Fruit fly (Drosophila melanogaster) whole organism, wandering third instar larva: ENCODE data around the gene Nrt.

Experiments used
- Abd-B ChIP-seq: fragments of >200 bp; optimal IDR thresholded peaks from 2 replicates; lab custom pipeline; 2017; ENCODE audit warnings: missing biosample characterization, missing genetic modification characterization
- CG32264 ChIP-seq: fragments of 200-800 bp; sonication (Bioruptor generic); optimal IDR thresholded peaks from 2 replicates; lab custom pipeline; 2016; ENCODE audit warnings: missing biosample characterization, missing genetic modification characterization
- CG9705 ChIP-seq: fragments of 200-800 bp; sonication (Bioruptor generic); optimal IDR thresholded peaks from 2 replicates; lab custom pipeline; 2018; ENCODE audit warnings: missing biosample characterization, mild to moderate bottlenecking, missing genetic modification characterization
- CrebA ChIP-seq: fragments of 200-800 bp; sonication (Bioruptor generic); optimal IDR thresholded peaks from 2 replicates; lab custom pipeline; 2016; ENCODE audit warnings: missing biosample characterization, mild to moderate bottlenecking, missing genetic modification characterization, borderline replicate concordance
- Dfd ChIP-seq: fragments of >200 bp; optimal IDR thresholded peaks from 2 replicates; lab custom pipeline; 2017; ENCODE audit warnings: missing biosample characterization, missing genetic modification characterization
- Dif ChIP-seq: fragments of 200-275, 200-300 bp; sonication (Bioruptor generic); optimal IDR thresholded peaks from 2 replicates; lab custom pipeline; 2018; ENCODE audit warnings: missing biosample characterization, missing genetic modification characterization; ENCODE audit not compliant: partially characterized antibody
- GATAd ChIP-seq: sonication (Bioruptor generic); optimal IDR thresholded peaks from 2 replicates; lab custom pipeline; 2016; ENCODE audit warnings: missing biosample characterization, missing genetic modification characterization
- HLH106 ChIP-seq: fragments of 200-800 bp; optimal IDR thresholded peaks from 3 replicates; lab custom pipeline; 2019; ENCODE audit warnings: missing biosample characterization, mild to moderate bottlenecking, missing genetic modification characterization, moderate library complexity
- Hnf4 ChIP-seq: fragments of 200-800 bp; sonication (Bioruptor generic); optimal IDR thresholded peaks from 2 replicates; lab custom pipeline; 2016; ENCODE audit warnings: missing biosample characterization, mild to moderate bottlenecking, missing genetic modification characterization
- Hr78 ChIP-seq: fragments of >200 bp; optimal IDR thresholded peaks from 2 replicates; lab custom pipeline; 2017; ENCODE audit warnings: missing biosample characterization, missing genetic modification characterization
- Hr83 ChIP-seq: fragments of 200-300 bp; sonication (Bioruptor generic); optimal IDR thresholded peaks from 2 replicates; lab custom pipeline; 2016; ENCODE audit warnings: missing biosample characterization, mild to moderate bottlenecking, missing genetic modification characterization, moderate library complexity; ENCODE audit not compliant: poor library complexity, severe bottlenecking
- Jra ChIP-seq: sonication (Bioruptor generic); optimal IDR thresholded peaks from 2 replicates; lab custom pipeline; 2016; ENCODE audit warnings: missing biosample characterization, missing genetic modification characterization
- Mio ChIP-seq: sonication (Bioruptor generic); optimal IDR thresholded peaks from 2 replicates; lab custom pipeline; 2016; ENCODE audit warnings: missing biosample characterization, missing genetic modification characterization
- Myc ChIP-seq: fragments of >200 bp; optimal IDR thresholded peaks from 2 replicates; lab custom pipeline; 2017
- N ChIP-seq: fragments of >200 bp; optimal IDR thresholded peaks from 2 replicates; lab custom pipeline; 2018; ENCODE audit warnings: missing biosample characterization, missing external identifiers, missing genetic modification characterization
- OdsH ChIP-seq: fragments of 200-800 bp; sonication (Bioruptor generic); optimal IDR thresholded peaks from 2 replicates; lab custom pipeline; 2016; ENCODE audit warnings: missing biosample characterization, mild to moderate bottlenecking, missing genetic modification characterization
- Rel ChIP-seq, 2 experiments: fragments of 200-800 bp; sonication (Bioruptor generic) in 1 of 2; optimal IDR thresholded peaks; 2 replicates in 1 of 2; 3 replicates in 1 of 2; lab custom pipeline; 2016 to 2019; ENCODE audit warnings: mild to moderate bottlenecking in 2 of 2, missing biosample characterization in 2 of 2, missing genetic modification characterization in 2 of 2, moderate library complexity in 1 of 2
- Sp1 ChIP-seq: fragments of 200-800 bp; sonication (Bioruptor generic); optimal IDR thresholded peaks from 3 replicates; lab custom pipeline; 2019; ENCODE audit warnings: missing biosample characterization, mild to moderate bottlenecking, missing genetic modification characterization, moderate library complexity
- Vsx2 ChIP-seq: fragments of 200-300, 225-300 bp; sonication (Bioruptor generic); optimal IDR thresholded peaks from 2 replicates; lab custom pipeline; 2018; ENCODE audit warnings: missing biosample characterization, missing genetic modification characterization; ENCODE audit not compliant: partially characterized antibody
- br ChIP-seq: fragments of 200-800 bp; sonication (Bioruptor generic); optimal IDR thresholded peaks from 2 replicates; lab custom pipeline; 2016; ENCODE audit warnings: missing biosample characterization, missing genetic modification characterization
- brk ChIP-seq: fragments of 200-800 bp; sonication (Bioruptor generic); optimal IDR thresholded peaks from 2 replicates; lab custom pipeline; 2016; ENCODE audit warnings: missing biosample characterization, mild to moderate bottlenecking, missing genetic modification characterization
- dl ChIP-seq, 2 experiments: fragments of 175-275, 200-275 bp in 1 of 2; fragments of 200-275 bp in 1 of 2; sonication (Bioruptor generic); optimal IDR thresholded peaks; lab custom pipeline; 2018; ENCODE audit warnings: mild to moderate bottlenecking in 2 of 2, missing biosample characterization in 2 of 2, missing genetic modification characterization in 2 of 2, moderate library complexity in 2 of 2; ENCODE audit not compliant: partially characterized antibody in 2 of 2, insufficient read depth in 1 of 2
- dmrt93B ChIP-seq: fragments of 200-800 bp; sonication (Bioruptor generic); optimal IDR thresholded peaks from 2 replicates; lab custom pipeline; 2018; ENCODE audit warnings: missing biosample characterization, mild to moderate bottlenecking, missing genetic modification characterization
- dsf ChIP-seq: sonication (Bioruptor generic); optimal IDR thresholded peaks from 2 replicates; lab custom pipeline; 2016; ENCODE audit warnings: missing biosample characterization, missing genetic modification characterization, borderline replicate concordance
- ey ChIP-seq: fragments of 200-800 bp; sonication (Bioruptor generic); optimal IDR thresholded peaks from 2 replicates; lab custom pipeline; 2016; ENCODE audit warnings: missing biosample characterization, missing genetic modification characterization
- foxo ChIP-seq, 2 experiments: fragments of 200-800 bp; sonication (Bioruptor generic); optimal IDR thresholded peaks; 2 replicates in 1 of 2; 3 replicates in 1 of 2; lab custom pipeline; 2016 to 2017; ENCODE audit warnings: missing biosample characterization in 2 of 2, missing genetic modification characterization in 2 of 2
- fru ChIP-seq: fragments of 200-800 bp; sonication (Bioruptor generic); optimal IDR thresholded peaks from 3 replicates; lab custom pipeline; 2016; ENCODE audit warnings: missing biosample characterization, mild to moderate bottlenecking, missing genetic modification characterization
- h ChIP-seq: fragments of 200-800 bp; sonication (Bioruptor generic); optimal IDR thresholded peaks from 3 replicates; lab custom pipeline; 2016; ENCODE audit warnings: missing biosample characterization, mild to moderate bottlenecking, missing genetic modification characterization
- jim ChIP-seq: fragments of 175-275, 200-325 bp; sonication (Bioruptor generic); optimal IDR thresholded peaks from 2 replicates; lab custom pipeline; 2016; ENCODE audit warnings: missing biosample characterization, mild to moderate bottlenecking, missing genetic modification characterization
- lola ChIP-seq: fragments of >200 bp; optimal IDR thresholded peaks from 2 replicates; lab custom pipeline; 2017; ENCODE audit warnings: missing biosample characterization, missing genetic modification characterization
- pan ChIP-seq: fragments of >200 bp; optimal IDR thresholded peaks from 2 replicates; lab custom pipeline; 2017
- psq ChIP-seq: fragments of 200-800 bp; sonication (Bioruptor generic); optimal IDR thresholded peaks from 3 replicates; lab custom pipeline; 2017; ENCODE audit warnings: missing biosample characterization, mild to moderate bottlenecking, missing genetic modification characterization, moderate library complexity
- rgr ChIP-seq: fragments of 200-800 bp; sonication (Bioruptor generic); optimal IDR thresholded peaks from 3 replicates; lab custom pipeline; 2016; ENCODE audit warnings: missing biosample characterization, mild to moderate bottlenecking, missing genetic modification characterization
- sage ChIP-seq: fragments of 200-800 bp; sonication (Bioruptor generic); optimal IDR thresholded peaks from 2 replicates; lab custom pipeline; 2016; ENCODE audit warnings: missing biosample characterization, mild to moderate bottlenecking, missing genetic modification characterization
- sv ChIP-seq: fragments of 200-800 bp; sonication (Bioruptor generic); optimal IDR thresholded peaks from 3 replicates; lab custom pipeline; 2016; ENCODE audit warnings: missing biosample characterization, missing genetic modification characterization
- tai ChIP-seq: sonication (Bioruptor generic); optimal IDR thresholded peaks from 2 replicates; lab custom pipeline; 2016; ENCODE audit warnings: missing biosample characterization, missing genetic modification characterization
- usp ChIP-seq: fragments of >200 bp; optimal IDR thresholded peaks from 2 replicates; lab custom pipeline; 2017; ENCODE audit warnings: missing biosample characterization, missing genetic modification characterization
- woc ChIP-seq: sonication (Bioruptor generic); optimal IDR thresholded peaks from 2 replicates; lab custom pipeline; 2016; ENCODE audit warnings: missing biosample characterization, mild to moderate bottlenecking, missing genetic modification characterization

Gene Nrt

DNA sequence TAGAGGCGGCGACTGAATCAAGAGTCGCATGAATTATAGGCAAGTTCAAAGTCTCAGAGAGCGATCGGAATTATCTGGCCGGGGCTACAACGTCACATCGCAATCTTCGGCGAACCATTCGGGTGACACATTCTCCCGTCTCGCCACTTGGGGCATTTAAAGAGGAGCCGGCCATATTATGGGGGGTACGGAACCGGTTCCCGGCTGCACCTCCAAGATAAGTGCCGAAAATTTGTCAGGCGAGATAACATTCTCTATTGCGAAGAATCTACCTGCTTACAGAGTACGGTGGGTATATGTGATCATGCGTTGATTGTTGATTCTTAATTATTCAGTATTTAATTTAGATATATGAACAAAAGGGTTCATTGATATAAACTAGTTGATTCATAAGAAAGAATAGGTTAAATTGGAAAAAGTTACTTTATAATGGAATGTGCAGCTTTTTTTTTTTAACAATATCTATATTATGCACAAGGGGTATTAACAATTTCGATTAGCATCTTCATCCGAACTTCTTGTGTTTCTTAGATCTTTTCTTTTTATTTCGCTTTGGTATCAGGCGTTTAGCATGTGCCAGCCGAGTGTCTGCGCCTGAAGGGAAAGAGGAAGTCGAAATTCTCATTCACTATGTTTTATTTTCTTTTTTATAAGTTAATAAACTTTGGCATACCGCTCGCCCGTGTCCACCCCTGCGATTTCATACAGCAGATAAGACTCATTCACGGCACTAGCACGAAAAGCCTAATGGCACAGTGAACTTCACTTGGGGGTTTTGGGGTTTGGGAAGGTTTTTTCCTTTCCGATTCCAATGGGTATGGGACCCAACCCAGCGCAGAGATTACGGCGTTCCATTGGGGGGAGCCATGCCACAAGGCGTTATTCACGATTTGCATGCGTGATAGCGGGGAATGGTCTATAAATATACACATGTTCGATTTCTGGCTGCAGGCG is 35.9 kb downstream of the Nrt start (continued):
- peak; percentile 48 for TF ChIP-seq br (GFP tag; lab: Kevin White, UChicago)
- TF ChIP-seq, all 38 proteins: peak for 24

DNA sequence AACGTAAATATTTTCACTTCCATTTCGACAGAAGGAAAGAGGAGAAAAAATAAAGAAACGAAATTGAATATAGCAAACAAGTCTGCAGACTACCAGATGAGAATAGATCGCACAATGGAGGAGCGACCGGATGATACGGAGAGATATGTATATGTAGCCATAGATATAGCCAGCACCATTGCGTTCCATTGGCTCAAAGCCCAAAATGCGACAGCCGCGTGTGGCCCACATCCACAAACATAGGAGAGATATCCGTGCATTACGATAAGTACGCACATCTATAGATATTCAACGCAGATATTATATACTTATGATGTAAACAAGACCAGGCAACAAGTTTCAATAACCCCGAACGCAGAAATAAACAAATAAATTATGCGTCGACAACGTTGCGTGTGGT is 37.4 kb downstream of the Nrt start:
- TF ChIP-seq GATAd (no peak), dl (GFP tag; optimal IDR thresholded peaks at IDR 0.05; lab: Kevin White, UChicago; ENCODE audit: insufficient read depth in 1 of 2, partially characterized antibody in 2 of 2) (no peak), Vsx2 (GFP tag; lab: Kevin White, UChicago) (no peak), N (GFP tag; lab: Kevin White, UChicago) (no peak), foxo (GFP tag; optimal IDR thresholded peaks at IDR 0.05; lab: Kevin White, UChicago) (no peak), rgr (GFP tag; lab: Kevin White, UChicago) (no peak), usp (GFP tag; lab: Kevin White, UChicago) (no peak), sv (GFP tag; lab: Kevin White, UChicago) (no peak), lola (no peak)

- TF ChIP-seq Rel (GFP tag; optimal IDR thresholded peaks at IDR 0.05; lab: Kevin White, UChicago) (no peak), Rel (tag; optimal IDR thresholded peaks at IDR 0.05; lab: Kevin White, UChicago) (peak; percentile 81), rgr (GFP tag; lab: Kevin White, UChicago) (peak; percentile 54), lola (no peak), pan (lab: Kevin White, UChicago) (no peak), sv (GFP tag; lab: Kevin White, UChicago) (no peak), Jra (GFP tag; lab: Kevin White, UChicago) (no peak), Abd-B (GFP tag; lab: Kevin White, UChicago) (no peak), GATAd (no peak), fru (GFP tag; lab: Kevin White, UChicago) (peak; percentile 52), Sp1 (peak; percentile 73), Mio (GFP tag; lab: Kevin White, UChicago) (peak; percentile 16), OdsH (GFP tag; lab: Kevin White, UChicago) (peak; percentile 25), Hnf4 (peak; percentile 43), CrebA (peak; percentile 84), Hr83 (GFP tag; lab: Kevin White, UChicago) (peak; percentile 48), woc (GFP tag; lab: Kevin White, UChicago) (no peak), psq (GFP tag; lab: Kevin White, UChicago) (no peak), Dif (GFP tag; lab: Kevin White, UChicago) (no peak), brk (GFP tag; lab: Kevin White, UChicago) (no peak), dl (GFP tag; optimal IDR thresholded peaks at IDR 0.05; lab: Kevin White, UChicago; ENCODE audit: insufficient read depth in 1 of 2, partially characterized antibody in 2 of 2) (peak in 1 of 2 experiments; percentile 69), N (GFP tag; lab: Kevin White, UChicago) (no peak), HLH106 (tag; lab: Kevin White, UChicago) (peak; percentile 59), ey (no peak), br (GFP tag; lab: Kevin White, UChicago) (peak; percentile 90), dmrt93B (no peak), Dfd (no peak), dsf (GFP tag; lab: Kevin White, UChicago) (no peak), Vsx2 (GFP tag; lab: Kevin White, UChicago) (no peak), foxo (GFP tag; optimal IDR thresholded peaks at IDR 0.05; lab: Kevin White, UChicago) (peak; percentile 22 to 27), Myc (lab: Kevin White, UChicago) (no peak), usp (GFP tag; lab: Kevin White, UChicago) (no peak), h (GFP tag; lab: Kevin White, UChicago) (peak; percentile 72), tai (GFP tag; lab: Kevin White, UChicago) (no peak), Hr78 (no peak), CG32264 (GFP tag; lab: Kevin White, UChicago) (no peak), CG9705 (peak; percentile 7), jim (no peak), sage (GFP tag; lab: Kevin White, UChicago) (no peak)
- TF ChIP-seq, all 38 proteins: peak for 15
These were observed 38.0 kb downstream of the Nrt start for dm6 chr3L:16803708-16804350.
